Fruit fly (Drosophila melanogaster) whole organism, wandering third instar larva: ENCODE results near the gene Fas3.

Experiments
- Abd-B ChIP-seq: fragments of >200 bp; optimal IDR thresholded peaks from 2 replicates; lab custom pipeline; 2017; ENCODE audit warnings: missing biosample characterization, missing genetic modification characterization
- CG32264 ChIP-seq: fragments of 200-800 bp; sonication (Bioruptor generic); optimal IDR thresholded peaks from 2 replicates; lab custom pipeline; 2016; ENCODE audit warnings: missing biosample characterization, missing genetic modification characterization
- CG9705 ChIP-seq: fragments of 200-800 bp; sonication (Bioruptor generic); optimal IDR thresholded peaks from 2 replicates; lab custom pipeline; 2018; ENCODE audit warnings: missing biosample characterization, mild to moderate bottlenecking, missing genetic modification characterization
- CrebA ChIP-seq: fragments of 200-800 bp; sonication (Bioruptor generic); optimal IDR thresholded peaks from 2 replicates; lab custom pipeline; 2016; ENCODE audit warnings: missing biosample characterization, mild to moderate bottlenecking, missing genetic modification characterization, borderline replicate concordance
- Dfd ChIP-seq: fragments of >200 bp; optimal IDR thresholded peaks from 2 replicates; lab custom pipeline; 2017; ENCODE audit warnings: missing biosample characterization, missing genetic modification characterization
- Dif ChIP-seq: fragments of 200-275, 200-300 bp; sonication (Bioruptor generic); optimal IDR thresholded peaks from 2 replicates; lab custom pipeline; 2018; ENCODE audit warnings: missing biosample characterization, missing genetic modification characterization; ENCODE audit not compliant: partially characterized antibody
- GATAd ChIP-seq: sonication (Bioruptor generic); optimal IDR thresholded peaks from 2 replicates; lab custom pipeline; 2016; ENCODE audit warnings: missing biosample characterization, missing genetic modification characterization
- HLH106 ChIP-seq: fragments of 200-800 bp; optimal IDR thresholded peaks from 3 replicates; lab custom pipeline; 2019; ENCODE audit warnings: missing biosample characterization, mild to moderate bottlenecking, missing genetic modification characterization, moderate library complexity
- Hnf4 ChIP-seq: fragments of 200-800 bp; sonication (Bioruptor generic); optimal IDR thresholded peaks from 2 replicates; lab custom pipeline; 2016; ENCODE audit warnings: missing biosample characterization, mild to moderate bottlenecking, missing genetic modification characterization
- Hr78 ChIP-seq: fragments of >200 bp; optimal IDR thresholded peaks from 2 replicates; lab custom pipeline; 2017; ENCODE audit warnings: missing biosample characterization, missing genetic modification characterization
- Hr83 ChIP-seq: fragments of 200-300 bp; sonication (Bioruptor generic); optimal IDR thresholded peaks from 2 replicates; lab custom pipeline; 2016; ENCODE audit warnings: missing biosample characterization, mild to moderate bottlenecking, missing genetic modification characterization, moderate library complexity; ENCODE audit not compliant: poor library complexity, severe bottlenecking
- Jra ChIP-seq: sonication (Bioruptor generic); optimal IDR thresholded peaks from 2 replicates; lab custom pipeline; 2016; ENCODE audit warnings: missing biosample characterization, missing genetic modification characterization
- Mio ChIP-seq: sonication (Bioruptor generic); optimal IDR thresholded peaks from 2 replicates; lab custom pipeline; 2016; ENCODE audit warnings: missing biosample characterization, missing genetic modification characterization
- Myc ChIP-seq: fragments of >200 bp; optimal IDR thresholded peaks from 2 replicates; lab custom pipeline; 2017
- N ChIP-seq: fragments of >200 bp; optimal IDR thresholded peaks from 2 replicates; lab custom pipeline; 2018; ENCODE audit warnings: missing biosample characterization, missing external identifiers, missing genetic modification characterization
- OdsH ChIP-seq: fragments of 200-800 bp; sonication (Bioruptor generic); optimal IDR thresholded peaks from 2 replicates; lab custom pipeline; 2016; ENCODE audit warnings: missing biosample characterization, mild to moderate bottlenecking, missing genetic modification characterization
- Rel ChIP-seq, 2 experiments: fragments of 200-800 bp; sonication (Bioruptor generic) in 1 of 2; optimal IDR thresholded peaks; 2 replicates in 1 of 2; 3 replicates in 1 of 2; lab custom pipeline; 2016 to 2019; ENCODE audit warnings: mild to moderate bottlenecking in 2 of 2, missing biosample characterization in 2 of 2, missing genetic modification characterization in 2 of 2, moderate library complexity in 1 of 2
- Sp1 ChIP-seq: fragments of 200-800 bp; sonication (Bioruptor generic); optimal IDR thresholded peaks from 3 replicates; lab custom pipeline; 2019; ENCODE audit warnings: missing biosample characterization, mild to moderate bottlenecking, missing genetic modification characterization, moderate library complexity
- Vsx2 ChIP-seq: fragments of 200-300, 225-300 bp; sonication (Bioruptor generic); optimal IDR thresholded peaks from 2 replicates; lab custom pipeline; 2018; ENCODE audit warnings: missing biosample characterization, missing genetic modification characterization; ENCODE audit not compliant: partially characterized antibody
- br ChIP-seq: fragments of 200-800 bp; sonication (Bioruptor generic); optimal IDR thresholded peaks from 2 replicates; lab custom pipeline; 2016; ENCODE audit warnings: missing biosample characterization, missing genetic modification characterization
- brk ChIP-seq: fragments of 200-800 bp; sonication (Bioruptor generic); optimal IDR thresholded peaks from 2 replicates; lab custom pipeline; 2016; ENCODE audit warnings: missing biosample characterization, mild to moderate bottlenecking, missing genetic modification characterization
- dl ChIP-seq, 2 experiments: fragments of 175-275, 200-275 bp in 1 of 2; fragments of 200-275 bp in 1 of 2; sonication (Bioruptor generic); optimal IDR thresholded peaks; lab custom pipeline; 2018; ENCODE audit warnings: mild to moderate bottlenecking in 2 of 2, missing biosample characterization in 2 of 2, missing genetic modification characterization in 2 of 2, moderate library complexity in 2 of 2; ENCODE audit not compliant: partially characterized antibody in 2 of 2, insufficient read depth in 1 of 2
- dmrt93B ChIP-seq: fragments of 200-800 bp; sonication (Bioruptor generic); optimal IDR thresholded peaks from 2 replicates; lab custom pipeline; 2018; ENCODE audit warnings: missing biosample characterization, mild to moderate bottlenecking, missing genetic modification characterization
- dsf ChIP-seq: sonication (Bioruptor generic); optimal IDR thresholded peaks from 2 replicates; lab custom pipeline; 2016; ENCODE audit warnings: missing biosample characterization, missing genetic modification characterization, borderline replicate concordance
- ey ChIP-seq: fragments of 200-800 bp; sonication (Bioruptor generic); optimal IDR thresholded peaks from 2 replicates; lab custom pipeline; 2016; ENCODE audit warnings: missing biosample characterization, missing genetic modification characterization
- foxo ChIP-seq, 2 experiments: fragments of 200-800 bp; sonication (Bioruptor generic); optimal IDR thresholded peaks; 2 replicates in 1 of 2; 3 replicates in 1 of 2; lab custom pipeline; 2016 to 2017; ENCODE audit warnings: missing biosample characterization in 2 of 2, missing genetic modification characterization in 2 of 2
- fru ChIP-seq: fragments of 200-800 bp; sonication (Bioruptor generic); optimal IDR thresholded peaks from 3 replicates; lab custom pipeline; 2016; ENCODE audit warnings: missing biosample characterization, mild to moderate bottlenecking, missing genetic modification characterization
- h ChIP-seq: fragments of 200-800 bp; sonication (Bioruptor generic); optimal IDR thresholded peaks from 3 replicates; lab custom pipeline; 2016; ENCODE audit warnings: missing biosample characterization, mild to moderate bottlenecking, missing genetic modification characterization
- jim ChIP-seq: fragments of 175-275, 200-325 bp; sonication (Bioruptor generic); optimal IDR thresholded peaks from 2 replicates; lab custom pipeline; 2016; ENCODE audit warnings: missing biosample characterization, mild to moderate bottlenecking, missing genetic modification characterization
- lola ChIP-seq: fragments of >200 bp; optimal IDR thresholded peaks from 2 replicates; lab custom pipeline; 2017; ENCODE audit warnings: missing biosample characterization, missing genetic modification characterization
- pan ChIP-seq: fragments of >200 bp; optimal IDR thresholded peaks from 2 replicates; lab custom pipeline; 2017
- psq ChIP-seq: fragments of 200-800 bp; sonication (Bioruptor generic); optimal IDR thresholded peaks from 3 replicates; lab custom pipeline; 2017; ENCODE audit warnings: missing biosample characterization, mild to moderate bottlenecking, missing genetic modification characterization, moderate library complexity
- rgr ChIP-seq: fragments of 200-800 bp; sonication (Bioruptor generic); optimal IDR thresholded peaks from 3 replicates; lab custom pipeline; 2016; ENCODE audit warnings: missing biosample characterization, mild to moderate bottlenecking, missing genetic modification characterization
- sage ChIP-seq: fragments of 200-800 bp; sonication (Bioruptor generic); optimal IDR thresholded peaks from 2 replicates; lab custom pipeline; 2016; ENCODE audit warnings: missing biosample characterization, mild to moderate bottlenecking, missing genetic modification characterization
- sv ChIP-seq: fragments of 200-800 bp; sonication (Bioruptor generic); optimal IDR thresholded peaks from 3 replicates; lab custom pipeline; 2016; ENCODE audit warnings: missing biosample characterization, missing genetic modification characterization
- tai ChIP-seq: sonication (Bioruptor generic); optimal IDR thresholded peaks from 2 replicates; lab custom pipeline; 2016; ENCODE audit warnings: missing biosample characterization, missing genetic modification characterization
- usp ChIP-seq: fragments of >200 bp; optimal IDR thresholded peaks from 2 replicates; lab custom pipeline; 2017; ENCODE audit warnings: missing biosample characterization, missing genetic modification characterization
- woc ChIP-seq: sonication (Bioruptor generic); optimal IDR thresholded peaks from 2 replicates; lab custom pipeline; 2016; ENCODE audit warnings: missing biosample characterization, mild to moderate bottlenecking, missing genetic modification characterization

Fas3 gene

dm6 chr2L:18328737-18329136 lies 8.8 kb downstream of the Fas3 start:
- TF ChIP-seq OdsH (GFP tag; lab: Kevin White, UChicago) (no peak), ey (GFP tag; lab: Kevin White, UChicago) (peak; percentile 13), N (no peak), Dif (GFP tag; lab: Kevin White, UChicago) (no peak), rgr (peak; percentile 11), Abd-B (no peak), Mio (no peak), dsf (no peak), Jra (no peak), psq (no peak), pan (lab: Kevin White, UChicago) (no peak), sv (no peak), fru (peak; percentile 30), foxo (GFP tag; optimal IDR thresholded peaks at IDR 0.05; lab: Kevin White, UChicago) (peak in 1 of 2 experiments; percentile 35), HLH106 (no peak), sage (GFP tag; lab: Kevin White, UChicago) (no peak), Hr78 (GFP tag; lab: Kevin White, UChicago) (no peak), Vsx2 (GFP tag; lab: Kevin White, UChicago) (no peak), CG9705 (GFP tag; lab: Kevin White, UChicago) (no peak), brk (GFP tag; lab: Kevin White, UChicago) (no peak), CG32264 (GFP tag; lab: Kevin White, UChicago) (no peak), dl (GFP tag; optimal IDR thresholded peaks at IDR 0.05; lab: Kevin White, UChicago; ENCODE audit: insufficient read depth in 1 of 2, partially characterized antibody in 2 of 2) (no peak), tai (no peak), GATAd (GFP tag; lab: Kevin White, UChicago) (no peak), jim (GFP tag; lab: Kevin White, UChicago) (no peak), Myc (no peak), usp (no peak), lola (GFP tag; lab: Kevin White, UChicago) (no peak), Dfd (GFP tag; lab: Kevin White, UChicago) (no peak), Hnf4 (GFP tag; lab: Kevin White, UChicago) (no peak), Rel (GFP tag; optimal IDR thresholded peaks at IDR 0.05; lab: Kevin White, UChicago) (no peak), Rel (tag; optimal IDR thresholded peaks at IDR 0.05; lab: Kevin White, UChicago) (no peak), h (no peak), Sp1 (GFP tag; lab: Kevin White, UChicago) (no peak), CrebA (no peak), woc (GFP tag; lab: Kevin White, UChicago) (no peak), Hr83 (no peak), br (GFP tag; lab: Kevin White, UChicago) (peak; percentile 2), dmrt93B (no peak)
- TF ChIP-seq, all 38 proteins: peak for 5

dm6 chr2L:18331612-18332011 lies 11.7 kb downstream of the Fas3 start:
- no peak for TF ChIP-seq Hnf4 (GFP tag; lab: Kevin White, UChicago)
- TF ChIP-seq woc (GFP tag; lab: Kevin White, UChicago), result no peak
- TF ChIP-seq OdsH (GFP tag; lab: Kevin White, UChicago), result no peak
- TF ChIP-seq CG9705 (GFP tag; lab: Kevin White, UChicago), result no peak
- TF ChIP-seq Sp1 (GFP tag; lab: Kevin White, UChicago), result no peak
- no peak for TF ChIP-seq br (GFP tag; lab: Kevin White, UChicago)
- TF ChIP-seq fru, result no peak
- TF ChIP-seq HLH106, result no peak
- no peak for TF ChIP-seq tai
- no peak for TF ChIP-seq dsf
- no peak for TF ChIP-seq dmrt93B
- no peak for TF ChIP-seq pan (lab: Kevin White, UChicago)

dm6 chr2L:18333831-18334437 lies 14.0 kb downstream of the Fas3 start:
- TF ChIP-seq dmrt93B, result no peak
- TF ChIP-seq Hnf4 (GFP tag; lab: Kevin White, UChicago), result no peak
- no peak for TF ChIP-seq pan (lab: Kevin White, UChicago)
- TF ChIP-seq Dif (GFP tag; lab: Kevin White, UChicago), result no peak
- TF ChIP-seq Abd-B, result no peak
- TF ChIP-seq Dfd (GFP tag; lab: Kevin White, UChicago), result no peak
- TF ChIP-seq dsf, result no peak
- no peak for TF ChIP-seq Hr83
- TF ChIP-seq ey (GFP tag; lab: Kevin White, UChicago), result no peak
- no peak for TF ChIP-seq jim (GFP tag; lab: Kevin White, UChicago)
- no peak for TF ChIP-seq CG32264 (GFP tag; lab: Kevin White, UChicago)
- TF ChIP-seq br (GFP tag; lab: Kevin White, UChicago), result no peak
- no peak for TF ChIP-seq lola (GFP tag; lab: Kevin White, UChicago)
- TF ChIP-seq Jra, result no peak
- no peak for TF ChIP-seq dl (GFP tag; optimal IDR thresholded peaks at IDR 0.05; lab: Kevin White, UChicago; ENCODE audit: insufficient read depth in 1 of 2, partially characterized antibody in 2 of 2)
- TF ChIP-seq sage (GFP tag; lab: Kevin White, UChicago), result no peak
- no peak for TF ChIP-seq sv
